Fruit fly (Drosophila melanogaster): ENCODE data around the gene CG13887.

DNA sequence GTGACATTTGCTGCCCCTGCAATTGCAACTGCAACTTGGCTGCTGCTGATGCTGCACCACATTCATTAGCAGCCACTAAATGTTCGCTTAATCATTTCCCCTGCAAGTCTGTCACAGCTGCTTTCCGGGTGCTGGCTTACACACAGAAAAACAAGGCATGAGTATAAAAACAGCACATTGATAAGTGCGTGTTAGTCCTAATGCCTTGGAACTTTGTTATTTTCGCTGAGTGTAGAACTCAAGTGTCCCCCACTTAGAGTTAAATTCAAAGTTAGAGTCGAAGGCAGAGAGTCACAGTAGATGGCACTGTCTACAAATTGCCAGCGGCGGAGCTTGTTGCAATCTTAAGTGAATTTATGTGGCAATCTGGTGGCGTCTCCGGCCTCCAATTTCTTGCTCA is 23.8 kb upstream of the CG13887 start:
- TF ChIP-seq BEAF-32 (GFP tag; optimal IDR thresholded peaks at IDR 0.05), result no peak
- TF ChIP-seq Bdp1 (GFP tag; optimal IDR thresholded peaks at IDR 0.05), result no peak
- no peak for TF ChIP-seq cg (GFP tag; optimal IDR thresholded peaks at IDR 0.05)
- no peak for TF ChIP-seq Dfd (GFP tag; optimal IDR thresholded peaks at IDR 0.05)
- TF ChIP-seq bsh (GFP tag; optimal IDR thresholded peaks at IDR 0.05), result peak in 1 of 2 experiments; percentile 9
- TF ChIP-seq H2.0 (GFP tag; IDR thresholded peaks at IDR 0.05), result no peak
- TF ChIP-seq ems (GFP tag; optimal IDR thresholded peaks at IDR 0.05), result no peak
